Worm (Caenorhabditis elegans): ENCODE data around the gene cdgs-1.

ce11 chrIV:7836030-7836429 lies 20.5 kb upstream of the cdgs-1 start:
- no peak for TF ChIP-seq dve-1 (tag; optimal IDR thresholded peaks at IDR 0.05)
- no peak for TF ChIP-seq ama-1 (optimal IDR thresholded peaks at IDR 0.05)
- TF ChIP-seq fkh-10 (GFP tag; optimal IDR thresholded peaks at IDR 0.05), result no peak
- no peak for TF ChIP-seq elt-2 (tag; optimal IDR thresholded peaks at IDR 0.05)
- no peak for TF ChIP-seq nfya-1 (tag; optimal IDR thresholded peaks at IDR 0.05)
- TF ChIP-seq che-1 (tag; optimal IDR thresholded peaks at IDR 0.05), result no peak
- no peak for TF ChIP-seq pqm-1 (tag; optimal IDR thresholded peaks at IDR 0.05)
- no peak for TF ChIP-seq lin-11 (tag; optimal IDR thresholded peaks at IDR 0.05)
- TF ChIP-seq rnt-1 (tag; optimal IDR thresholded peaks at IDR 0.05), result no peak
- TF ChIP-seq odd-2 (tag; optimal IDR thresholded peaks at IDR 0.05), result no peak
- TF ChIP-seq ceh-14 (tag; optimal IDR thresholded peaks at IDR 0.05), result no peak
- no peak for TF ChIP-seq sox-4 (tag; optimal IDR thresholded peaks at IDR 0.05)

All from whole organism, late embryonic.